Worm (Caenorhabditis elegans): ENCODE data around the gene slc-9B.2.

- no peak for TF ChIP-seq ztf-18 (tag; optimal IDR thresholded peaks at IDR 0.05)
- no peak for TF ChIP-seq fkh-3 (tag; optimal IDR thresholded peaks at IDR 0.05)
- no peak for TF ChIP-seq repo-1 (tag; optimal IDR thresholded peaks at IDR 0.05)
- no peak for TF ChIP-seq nfya-1 (tag; optimal IDR thresholded peaks at IDR 0.05; ENCODE audit: borderline replicate concordance, insufficient read depth)
- TF ChIP-seq F23B12.7 (tag; optimal IDR thresholded peaks at IDR 0.05; ENCODE audit: insufficient read depth): no peak
- TF ChIP-seq hrde-1 (tag; optimal IDR thresholded peaks at IDR 0.05; ENCODE audit: borderline replicate concordance): no peak
- TF ChIP-seq Y67H2A.10 (GFP tag; conservative IDR thresholded peaks at IDR 0.05): no peak
- no peak for TF ChIP-seq hlh-12 (tag; optimal IDR thresholded peaks at IDR 0.05)
Observed at ce11 chrV:16299834-16300233, 39.0 kb upstream of the slc-9B.2 start.

All from whole organism, young adult.